Fruit fly (Drosophila melanogaster) S2 (cell line): Measurements from ENCODE around the gene CG8036.

Experiments
- CG8478 ChIP-seq: fragments of >200 bp; optimal IDR thresholded peaks from 2 replicates; lab custom pipeline; 2018
- CTCF ChIP-seq, 2 experiments: fragments of >200 bp; optimal IDR thresholded peaks; 2 replicates each; lab custom pipeline; 2018

- no peak for TF ChIP-seq CG8478 (lab: Kevin White, UChicago)
- no peak for TF ChIP-seq CTCF (optimal IDR thresholded peaks at IDR 0.05; lab: Kevin White, UChicago)
Measured at dm6 chr3R:8700660-8701059, 33.0 kb downstream of the CG8036 start.
